Worm (Caenorhabditis elegans) whole organism, young adult: Measurements from ENCODE around the gene ddx-19.
A peak's percentile ranks its signal among the peaks of the same experiment; 100 is the strongest.

ENCODE experiments used
- C17E4.6 ChIP-seq: fragments of 200-800 bp; sonication (Bioruptor generic); IDR thresholded peaks from 2 replicates; pipeline ENCODE4 v1.3.6; 2022; ENCODE audit warnings: missing genetic modification reagents, missing genetic modification characterization, missing compliant biosample characterization
- F57C9.4 ChIP-seq: sonication (generic microtip); optimal IDR thresholded peaks from 2 replicates; lab custom pipeline; 2017; ENCODE audit warnings: mild to moderate bottlenecking, missing genetic modification characterization, missing compliant biosample characterization
- K12H6.12 ChIP-seq: fragments of 200-800 bp; sonication (Bioruptor generic); optimal IDR thresholded peaks from 2 replicates; lab custom pipeline; 2018; ENCODE audit warnings: mild to moderate bottlenecking, missing genetic modification characterization, missing compliant biosample characterization
- Y53G8AR.9 ChIP-seq: fragments of 200-800 bp; sonication (Bioruptor generic); conservative IDR thresholded peaks from 2 replicates; pipeline ENCODE4 v1.3.6; 2022; ENCODE audit warnings: missing genetic modification reagents, missing genetic modification characterization, missing compliant biosample characterization
- Y67H2A.10 ChIP-seq: fragments of 200-800 bp; sonication (Bioruptor generic); conservative IDR thresholded peaks from 2 replicates; pipeline ENCODE4 v1.3.6; 2022; ENCODE audit warnings: missing genetic modification reagents, missing genetic modification characterization, missing compliant biosample characterization
- ama-1 ChIP-seq, 3 experiments: fragments of 150-350 bp in 1 of 3; sonication (generic microtip) in 2 of 3; optimal IDR thresholded peaks; 2 replicates each; lab custom pipeline; 2014 to 2018; ENCODE audit warnings: missing biosample characterization in 2 of 3, missing genetic modification characterization in 2 of 3, missing genetic modification reagents in 2 of 3
- aptf-3 ChIP-seq: fragments of 200-800 bp; sonication (Bioruptor generic); IDR thresholded peaks from 2 replicates; pipeline ENCODE4 v1.3.6; 2022; ENCODE audit warnings: missing genetic modification characterization, missing compliant biosample characterization
- attf-5 ChIP-seq: fragments of 200-800 bp; sonication (Bioruptor generic); optimal IDR thresholded peaks from 2 replicates; lab custom pipeline; 2018; ENCODE audit warnings: mild to moderate bottlenecking, missing genetic modification characterization, missing compliant biosample characterization
- bed-1 ChIP-seq: fragments of 200-800 bp; sonication (Bioruptor generic); IDR thresholded peaks from 2 replicates; pipeline ENCODE4 v1.3.6; 2022; ENCODE audit warnings: missing genetic modification reagents, missing genetic modification characterization, missing compliant biosample characterization
- cebp-1 ChIP-seq, 2 experiments: fragments of 200-800 bp in 1 of 2; sonication (Bioruptor generic) in 1 of 2; sonication (generic microtip) in 1 of 2; IDR thresholded peaks in 1 of 2; optimal IDR thresholded peaks in 1 of 2; 2 replicates each; pipeline versions ENCODE4 v1.3.6 to Lab custom; 2017 to 2022; ENCODE audit warnings: missing compliant biosample characterization in 2 of 2, missing genetic modification characterization in 2 of 2, mild to moderate bottlenecking in 1 of 2, missing genetic modification reagents in 1 of 2, moderate library complexity in 1 of 2
- ceh-58 ChIP-seq: fragments of 200-800 bp; sonication (Bioruptor generic); IDR thresholded peaks from 2 replicates; pipeline ENCODE4 v1.3.6; 2022; ENCODE audit warnings: missing genetic modification characterization, missing compliant biosample characterization
- die-1 ChIP-seq: sonication (generic microtip); optimal IDR thresholded peaks from 2 replicates; lab custom pipeline; 2016; ENCODE audit warnings: missing genotype, mild to moderate bottlenecking, missing genetic modification characterization, missing compliant biosample characterization
- efl-1 ChIP-seq: fragments of 150-350 bp; optimal IDR thresholded peaks from 2 replicates; lab custom pipeline; 2014; ENCODE audit warnings: missing biosample characterization, missing genetic modification reagents, missing genetic modification characterization
- egl-18 ChIP-seq: fragments of 200-800 bp; sonication (Bioruptor generic); IDR thresholded peaks from 2 replicates; pipeline ENCODE4 v1.3.6; 2022; ENCODE audit warnings: missing genetic modification reagents, missing genetic modification characterization, missing compliant biosample characterization
- egrh-3 ChIP-seq: fragments of 200-800 bp; sonication (Bioruptor generic); IDR thresholded peaks from 2 replicates; pipeline ENCODE4 v1.3.6; 2022; ENCODE audit warnings: missing genetic modification reagents, missing genetic modification characterization, missing compliant biosample characterization
- hmg-1.2 ChIP-seq: fragments of 200-800 bp; sonication (Bioruptor generic); IDR thresholded peaks from 2 replicates; pipeline ENCODE4 v1.3.6; 2022; ENCODE audit warnings: missing genetic modification reagents, missing genetic modification characterization, missing compliant biosample characterization
- hsf-1 ChIP-seq: fragments of 200-800 bp; sonication (Bioruptor generic); IDR thresholded peaks from 2 replicates; pipeline ENCODE4 v1.3.6; 2022; ENCODE audit warnings: missing genetic modification reagents, missing genetic modification characterization, missing compliant biosample characterization
- lag-1 ChIP-seq: fragments of 200-800 bp; sonication (Bioruptor generic); IDR thresholded peaks from 2 replicates; pipeline ENCODE4 v1.3.6; 2022; ENCODE audit warnings: missing genetic modification reagents, missing genetic modification characterization, missing compliant biosample characterization
- let-607 ChIP-seq, 2 experiments: fragments of 200-800 bp in 1 of 2; sonication (Bioruptor generic) in 1 of 2; sonication (generic microtip) in 1 of 2; optimal IDR thresholded peaks; 2 replicates each; lab custom pipeline; 2016 to 2018; ENCODE audit warnings: mild to moderate bottlenecking in 2 of 2, missing compliant biosample characterization in 2 of 2, missing genetic modification characterization in 2 of 2, moderate library complexity in 2 of 2, missing genotype in 1 of 2
- lin-40 ChIP-seq: sonication (generic microtip); optimal IDR thresholded peaks from 2 replicates; lab custom pipeline; 2016; ENCODE audit warnings: missing genetic modification characterization, mild to moderate bottlenecking, missing compliant biosample characterization, missing genotype, missing genetic modification reagents
- madf-10 ChIP-seq: sonication (generic microtip); optimal IDR thresholded peaks from 2 replicates; lab custom pipeline; 2016; ENCODE audit warnings: mild to moderate bottlenecking, missing genetic modification characterization, missing compliant biosample characterization
- madf-6 ChIP-seq: fragments of 200-800 bp; sonication (Bioruptor generic); IDR thresholded peaks from 2 replicates; pipeline ENCODE4 v1.3.6; 2022; ENCODE audit warnings: missing genetic modification reagents, missing genetic modification characterization, missing compliant biosample characterization
- mcd-1 ChIP-seq: fragments of 200-800 bp; sonication (Bioruptor generic); IDR thresholded peaks from 2 replicates; pipeline ENCODE4 v1.3.6; 2022; ENCODE audit warnings: missing genetic modification reagents, missing genetic modification characterization, missing compliant biosample characterization
- nhr-80 ChIP-seq: sonication (generic microtip); optimal IDR thresholded peaks from 2 replicates; lab custom pipeline; 2016; ENCODE audit warnings: missing genetic modification characterization, missing compliant biosample characterization
- pbrm-1 ChIP-seq: fragments of 200-800 bp; sonication (Bioruptor generic); IDR thresholded peaks from 2 replicates; pipeline ENCODE4 v1.3.6; 2022; ENCODE audit warnings: missing genetic modification reagents, missing genetic modification characterization, missing compliant biosample characterization
- pha-4 ChIP-seq: fragments of 150-350 bp; sonication (generic microtip); optimal IDR thresholded peaks from 2 replicates; lab custom pipeline; 2014; ENCODE audit warnings: missing biosample characterization, missing genetic modification reagents, missing genetic modification characterization
- snpc-1.1 ChIP-seq: sonication (generic microtip); optimal IDR thresholded peaks from 2 replicates; lab custom pipeline; 2017; ENCODE audit warnings: missing genetic modification characterization, mild to moderate bottlenecking, missing compliant biosample characterization, antibody characterized with exemption, moderate library complexity, missing genotype, missing genetic modification reagents; ENCODE audit not compliant: insufficient read depth
- snpc-3.4 ChIP-seq: sonication (generic microtip); optimal IDR thresholded peaks from 2 replicates; lab custom pipeline; 2017; ENCODE audit warnings: missing genetic modification characterization, mild to moderate bottlenecking, missing compliant biosample characterization, antibody characterized with exemption, moderate library complexity, missing genotype, missing genetic modification reagents
- snpc-4 ChIP-seq, 5 experiments: fragments of 150-350 bp in 1 of 5; sonication (generic microtip) in 4 of 5; optimal IDR thresholded peaks; 2 replicates each; lab custom pipeline; 2014 to 2018; ENCODE audit warnings: missing genetic modification characterization in 5 of 5, missing biosample characterization in 3 of 5, antibody characterized with exemption in 2 of 5, mild to moderate bottlenecking in 2 of 5, missing compliant biosample characterization in 2 of 5, missing genotype in 2 of 5, moderate library complexity in 2 of 5, missing genetic modification reagents in 1 of 5
- tbp1 ChIP-seq: fragments of 200-800 bp; sonication (Bioruptor generic); optimal IDR thresholded peaks from 2 replicates; lab custom pipeline; 2018; ENCODE audit warnings: mild to moderate bottlenecking, missing genetic modification characterization, missing compliant biosample characterization
- unc-130 ChIP-seq: sonication (generic microtip); optimal IDR thresholded peaks from 2 replicates; lab custom pipeline; 2016; ENCODE audit warnings: missing genetic modification reagents, missing genetic modification characterization, missing compliant biosample characterization
- unc-62 ChIP-seq: fragments of 150-350 bp; optimal IDR thresholded peaks from 2 replicates; lab custom pipeline; 2014; ENCODE audit warnings: missing biosample characterization, missing genetic modification reagents, missing genetic modification characterization
- zfh-2 ChIP-seq: fragments of 200-800 bp; sonication (Bioruptor generic); conservative IDR thresholded peaks from 2 replicates; pipeline ENCODE4 v1.3.6; 2022; ENCODE audit warnings: missing genetic modification reagents, missing genetic modification characterization, missing compliant biosample characterization
- ztf-18 ChIP-seq: sonication (generic microtip); optimal IDR thresholded peaks from 2 replicates; lab custom pipeline; 2016; ENCODE audit warnings: missing genotype, mild to moderate bottlenecking, missing genetic modification characterization, missing compliant biosample characterization
- ztf-3 ChIP-seq: fragments of 200-800 bp; sonication (Bioruptor generic); optimal IDR thresholded peaks from 2 replicates; lab custom pipeline; 2018; ENCODE audit warnings: mild to moderate bottlenecking, missing genetic modification characterization, missing compliant biosample characterization
- ztf-6 ChIP-seq: fragments of 200-800 bp; sonication (Bioruptor generic); IDR thresholded peaks from 2 replicates; pipeline ENCODE4 v1.3.6; 2022; ENCODE audit warnings: missing genetic modification reagents, missing genetic modification characterization, missing compliant biosample characterization

The ddx-19 gene

DNA sequence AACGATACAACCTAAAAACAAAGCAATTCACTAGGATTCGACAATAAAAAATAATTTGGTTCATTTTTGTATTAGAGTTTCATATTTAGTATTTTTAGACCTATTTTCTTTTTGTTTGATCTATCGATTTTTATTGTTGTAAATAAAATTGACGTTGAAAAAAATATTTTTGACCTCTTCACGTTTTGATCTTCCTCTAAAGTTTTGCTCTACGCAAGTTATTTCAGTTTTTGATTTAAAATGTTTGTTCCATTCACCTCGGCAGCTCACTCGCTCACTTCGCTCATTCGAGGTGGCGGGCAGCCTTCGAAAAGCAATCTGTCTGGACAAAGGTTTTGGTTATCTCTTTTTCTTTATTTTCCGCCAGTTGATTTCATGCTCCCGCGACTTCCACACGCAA is 46.1 kb downstream of the ddx-19 start, which contains the start of gene enol-1 (continued):
- no peak for TF ChIP-seq egl-18 (GFP tag; lab: Robert Waterston, UW)
- TF ChIP-seq pbrm-1 (GFP tag; lab: Robert Waterston, UW), result 0 out of 2 replicates have a peak, but pooled peaks have one; percentile 19
- TF ChIP-seq egrh-3 (GFP tag; lab: Robert Waterston, UW), result no peak
- TF ChIP-seq madf-6 (GFP tag; lab: Robert Waterston, UW), result peak; percentile 90
- no peak for TF ChIP-seq ztf-18 (tag; lab: Kevin White, UChicago)
- TF ChIP-seq bed-1 (GFP tag; lab: Robert Waterston, UW), result no peak
- TF ChIP-seq pha-4 (tag; lab: Kevin White, UChicago), result no peak

ce11 chrII:8931405-8932149 is 46.9 kb downstream of the ddx-19 start:
- TF ChIP-seq hmg-1.2 (GFP tag; lab: Robert Waterston, UW) (peak; percentile 44; the same call in 1 of the 2 replicates), ztf-6 (GFP tag; lab: Robert Waterston, UW) (no peak), ztf-18 (tag; lab: Kevin White, UChicago) (peak; percentile 19), egrh-3 (GFP tag; lab: Robert Waterston, UW) (peak; percentile 4; the same call in 1 of the 2 replicates), let-607 (tag; optimal IDR thresholded peaks at IDR 0.05; lab: Kevin White, UChicago) (peak in 1 of 2 experiments; percentile 19), cebp-1 (GFP tag; IDR thresholded peaks at IDR 0.05; lab: Robert Waterston, UW) (no peak), cebp-1 (tag; optimal IDR thresholded peaks at IDR 0.05; lab: Kevin White, UChicago) (peak; percentile 41), bed-1 (GFP tag; lab: Robert Waterston, UW) (no peak), snpc-4 (GFP tag; optimal IDR thresholded peaks at IDR 0.05; lab: Kevin White, UChicago) (no peak), snpc-4 (tag; optimal IDR thresholded peaks at IDR 0.05; lab: Kevin White, UChicago) (peak in 1 of 4 experiments; percentile 10), zfh-2 (GFP tag; lab: Robert Waterston, UW) (peak; percentile 51; the same call in 1 of the 2 replicates), lag-1 (GFP tag; lab: Robert Waterston, UW) (no peak), nhr-80 (peak; percentile 61), ama-1 (optimal IDR thresholded peaks at IDR 0.05; lab: Kevin White, UChicago) (peak; percentile 61), ama-1 (GFP tag; optimal IDR thresholded peaks at IDR 0.05; lab: Kevin White, UChicago) (no peak), madf-10 (tag; lab: Kevin White, UChicago) (no peak), mcd-1 (GFP tag; lab: Robert Waterston, UW) (0 out of 2 replicates have a peak, but pooled peaks have one; percentile 18)

ce11 chrII:8932392-8932791 is 47.7 kb downstream of the ddx-19 start:
- no peak for TF ChIP-seq aptf-3 (GFP tag; lab: Robert Waterston, UW)
- TF ChIP-seq zfh-2 (GFP tag; lab: Robert Waterston, UW), result peak; percentile 54; the same call in 1 of the 2 replicates
- no peak for TF ChIP-seq unc-130 (GFP tag; lab: Kevin White, UChicago)
- 0 out of 2 replicates have a peak, but pooled peaks have one; percentile 3 for TF ChIP-seq Y53G8AR.9 (GFP tag; lab: Robert Waterston, UW)
- no peak for TF ChIP-seq ceh-58
- no peak for TF ChIP-seq madf-10 (tag; lab: Kevin White, UChicago)
- TF ChIP-seq hsf-1 (GFP tag; lab: Robert Waterston, UW), result 0 out of 2 replicates have a peak, but pooled peaks have one; percentile 7
- TF ChIP-seq egl-18 (GFP tag; lab: Robert Waterston, UW), result 0 out of 2 replicates have a peak, but pooled peaks have one; percentile 6

- peak; percentile 62; the same call in 1 of the 2 replicates for TF ChIP-seq Y67H2A.10 (GFP tag; lab: Robert Waterston, UW)
- peak; percentile 68 for TF ChIP-seq die-1 (tag; lab: Kevin White, UChicago)
- TF ChIP-seq ama-1 (optimal IDR thresholded peaks at IDR 0.05; lab: Kevin White, UChicago), result peak; percentile 84
- TF ChIP-seq ama-1 (GFP tag; optimal IDR thresholded peaks at IDR 0.05; lab: Kevin White, UChicago), result peak; percentile 55 to 83
- TF ChIP-seq snpc-1.1 (tag; lab: Kevin White, UChicago), result peak; percentile 61
- TF ChIP-seq tbp1 (GFP tag; lab: Kevin White, UChicago), result peak; percentile 72
- TF ChIP-seq F57C9.4 (tag; lab: Kevin White, UChicago), result no peak
- TF ChIP-seq zfh-2 (GFP tag; lab: Robert Waterston, UW), result no peak
- TF ChIP-seq unc-62 (GFP tag; lab: Kevin White, UChicago), result no peak
- TF ChIP-seq K12H6.12 (tag; lab: Kevin White, UChicago), result no peak
- TF ChIP-seq ztf-3 (GFP tag; lab: Kevin White, UChicago), result no peak
- TF ChIP-seq nhr-80, result peak; percentile 14
- peak; percentile 25 to 35 for TF ChIP-seq let-607 (tag; optimal IDR thresholded peaks at IDR 0.05; lab: Kevin White, UChicago)
- peak; percentile 24 for TF ChIP-seq attf-5
- TF ChIP-seq efl-1 (GFP tag; lab: Kevin White, UChicago), result peak; percentile 99
- TF ChIP-seq C17E4.6 (GFP tag; lab: Robert Waterston, UW), result peak; percentile 86
- peak; percentile 93 for TF ChIP-seq snpc-3.4 (tag; lab: Kevin White, UChicago)
- TF ChIP-seq lin-40 (tag; lab: Kevin White, UChicago), result peak; percentile 36
These were observed 49.2 kb downstream of the ddx-19 start, which contains the start of gene T21B10.3 for ce11 chrII:8933693-8934432. T21B10.3 (plus strand) TSS chrII:8934382.
